Fruit fly (Drosophila melanogaster): ENCODE data around the gene CG10055.

DNA sequence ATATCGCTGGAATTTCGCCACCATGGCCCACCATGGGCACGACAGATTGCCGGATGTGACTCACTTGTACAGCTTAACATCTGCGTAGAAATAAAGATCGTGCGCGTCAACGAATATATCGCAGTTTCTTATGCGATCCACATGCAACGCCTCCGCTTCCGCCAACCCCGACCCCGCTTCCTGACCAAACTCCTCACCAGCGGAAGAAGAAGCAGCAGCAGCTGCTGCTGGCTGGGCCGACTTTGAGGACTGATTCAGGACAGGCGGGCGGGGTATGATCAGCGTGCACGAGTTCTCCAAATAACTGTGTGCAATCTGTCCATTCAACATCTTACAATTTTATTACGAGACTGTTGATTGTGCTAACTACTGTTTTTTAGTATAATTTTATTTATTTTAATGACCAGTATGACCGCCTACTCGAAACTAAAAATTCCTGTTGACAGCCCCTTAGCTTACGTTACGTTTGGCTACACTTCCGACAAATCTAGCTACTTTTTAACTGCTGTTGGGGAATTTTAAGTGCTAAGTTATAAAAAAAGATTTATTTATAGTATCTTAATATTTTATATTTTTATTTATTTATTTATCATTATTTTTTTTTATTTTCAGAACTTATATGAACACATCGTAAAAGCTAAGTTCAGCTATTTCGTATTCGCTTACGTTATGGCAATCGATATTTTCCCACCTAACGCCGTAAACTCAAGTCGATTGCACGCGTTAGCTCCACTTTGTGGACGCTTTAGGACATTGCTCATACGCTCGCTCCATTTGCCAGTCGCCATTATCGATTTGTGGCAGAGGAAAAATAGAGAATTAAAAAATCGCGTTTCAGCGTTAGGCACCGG is at the start of gene CG10055, which contains the start of gene lap:
- TF ChIP-seq D1 (tag; optimal IDR thresholded peaks at IDR 0.05), result no peak
- TF ChIP-seq gl (tag; optimal IDR thresholded peaks at IDR 0.05), result no peak
- TF ChIP-seq CG17806 (tag; optimal IDR thresholded peaks at IDR 0.05), result no peak
- TF ChIP-seq EcR (GFP tag; optimal IDR thresholded peaks at IDR 0.05), result no peak
- no peak for TF ChIP-seq CG8301 (tag; optimal IDR thresholded peaks at IDR 0.05)
- TF ChIP-seq CG8159 (tag; optimal IDR thresholded peaks at IDR 0.05), result no peak
- TF ChIP-seq CG9948 (tag; optimal IDR thresholded peaks at IDR 0.05), result no peak
- no peak for TF ChIP-seq rn (GFP tag; IDR thresholded peaks at IDR 0.05)
- TF ChIP-seq CG4496 (GFP tag; IDR thresholded peaks at IDR 0.05), result no peak
- no peak for TF ChIP-seq Pif1B (GFP tag; optimal IDR thresholded peaks at IDR 0.05)
- TF ChIP-seq CG32121 (GFP tag; IDR thresholded peaks at IDR 0.05), result no peak
- no peak for TF ChIP-seq Pif1A (GFP tag; optimal IDR thresholded peaks at IDR 0.05)

Data from whole organism, pupa.